Worm (Caenorhabditis elegans) whole organism, late embryonic: ENCODE data around the gene kvs-1.
"Not testable (repeated sequence)": the region's sequence is repeated elsewhere in the genome, so short reads cannot be mapped to it uniquely, and the experiment has no call there.

ENCODE experiments used
- C08G9.2 ChIP-seq: sonication (generic microtip); optimal IDR thresholded peaks from 2 replicates; lab custom pipeline; 2016; ENCODE audit warnings: mild to moderate bottlenecking, missing genetic modification characterization, moderate library complexity, missing compliant biosample characterization
- C38D4.7 ChIP-seq: fragments of 200-800 bp; sonication (Bioruptor generic); optimal IDR thresholded peaks from 2 replicates; lab custom pipeline; 2018; ENCODE audit warnings: mild to moderate bottlenecking, missing genetic modification characterization, moderate library complexity, missing compliant biosample characterization
- K02D7.2 ChIP-seq: sonication (generic microtip); optimal IDR thresholded peaks from 2 replicates; lab custom pipeline; 2017; ENCODE audit warnings: mild to moderate bottlenecking, missing genetic modification characterization, missing compliant biosample characterization
- Y22D7AL.16 ChIP-seq: sonication (generic microtip); optimal IDR thresholded peaks from 2 replicates; lab custom pipeline; 2016; ENCODE audit warnings: missing genetic modification characterization, missing compliant biosample characterization
- ahr-1 ChIP-seq: sonication (generic microtip); optimal IDR thresholded peaks from 2 replicates; lab custom pipeline; 2016; ENCODE audit warnings: missing genetic modification characterization, missing compliant biosample characterization
- ama-1 ChIP-seq: fragments of 150-350 bp; optimal IDR thresholded peaks from 2 replicates; lab custom pipeline; 2014
- ceh-14 ChIP-seq: sonication (generic microtip); optimal IDR thresholded peaks from 2 replicates; lab custom pipeline; 2016; ENCODE audit warnings: missing genotype, missing genetic modification characterization, missing compliant biosample characterization
- ceh-18 ChIP-seq: sonication (generic microtip); optimal IDR thresholded peaks from 2 replicates; lab custom pipeline; 2016; ENCODE audit warnings: missing genetic modification characterization, missing compliant biosample characterization
- ceh-22 ChIP-seq: sonication (generic microtip); optimal IDR thresholded peaks from 2 replicates; lab custom pipeline; 2017; ENCODE audit warnings: missing biosample characterization, missing genetic modification characterization
- ceh-24 ChIP-seq: sonication (generic microtip); optimal IDR thresholded peaks from 2 replicates; lab custom pipeline; 2016; ENCODE audit warnings: mild to moderate bottlenecking, missing genetic modification characterization, missing compliant biosample characterization
- ceh-30 ChIP-seq: fragments of 150-350 bp; optimal IDR thresholded peaks from 2 replicates; lab custom pipeline; 2014; ENCODE audit warnings: missing biosample characterization, missing genetic modification characterization
- ceh-34 ChIP-seq: sonication (generic microtip); optimal IDR thresholded peaks from 2 replicates; lab custom pipeline; 2016; ENCODE audit warnings: mild to moderate bottlenecking, missing genetic modification characterization, missing compliant biosample characterization
- ceh-9 ChIP-seq: sonication (generic microtip); optimal IDR thresholded peaks from 2 replicates; lab custom pipeline; 2016; ENCODE audit warnings: mild to moderate bottlenecking, missing genetic modification characterization, inconsistent platforms, missing compliant biosample characterization
- dmd-4 ChIP-seq: sonication (generic microtip); optimal IDR thresholded peaks from 2 replicates; lab custom pipeline; 2016; ENCODE audit warnings: borderline replicate concordance, missing genetic modification characterization, missing compliant biosample characterization
- dve-1 ChIP-seq: sonication (generic microtip); optimal IDR thresholded peaks from 2 replicates; lab custom pipeline; 2017; ENCODE audit warnings: antibody characterized with exemption, mild to moderate bottlenecking, missing genetic modification characterization, missing compliant biosample characterization
- elt-4 ChIP-seq: sonication (generic microtip); optimal IDR thresholded peaks from 2 replicates; lab custom pipeline; 2016; ENCODE audit warnings: missing genetic modification characterization, missing compliant biosample characterization
- eyg-1 ChIP-seq: sonication (generic microtip); optimal IDR thresholded peaks from 2 replicates; lab custom pipeline; 2016; ENCODE audit warnings: missing genotype, missing genetic modification characterization, missing compliant biosample characterization
- fax-1 ChIP-seq: sonication (generic microtip); optimal IDR thresholded peaks from 2 replicates; lab custom pipeline; 2016; ENCODE audit warnings: missing genotype, missing genetic modification characterization, missing compliant biosample characterization
- fkh-10 ChIP-seq: fragments of 150-350 bp; optimal IDR thresholded peaks from 2 replicates; lab custom pipeline; 2014; ENCODE audit warnings: missing biosample characterization, missing genetic modification reagents, missing genetic modification characterization
- gmeb-2 ChIP-seq: sonication (generic microtip); optimal IDR thresholded peaks from 2 replicates; lab custom pipeline; 2016; ENCODE audit warnings: missing genetic modification characterization, inconsistent platforms, missing compliant biosample characterization
- hlh-13 ChIP-seq: fragments of 200-800 bp; sonication (Bioruptor generic); optimal IDR thresholded peaks from 2 replicates; lab custom pipeline; 2018; ENCODE audit warnings: mild to moderate bottlenecking, missing genetic modification characterization, missing compliant biosample characterization
- hlh-6 ChIP-seq: sonication (generic microtip); optimal IDR thresholded peaks from 2 replicates; lab custom pipeline; 2016; ENCODE audit warnings: missing genotype, missing genetic modification characterization, missing compliant biosample characterization
- hlh-8 ChIP-seq: sonication (generic microtip); optimal IDR thresholded peaks from 2 replicates; lab custom pipeline; 2016; ENCODE audit warnings: missing genotype, missing genetic modification characterization, missing compliant biosample characterization
- lim-6 ChIP-seq: sonication (generic microtip); optimal IDR thresholded peaks from 2 replicates; lab custom pipeline; 2016; ENCODE audit warnings: missing genetic modification characterization, missing compliant biosample characterization
- lin-11 ChIP-seq: fragments of 200-800 bp; sonication (Bioruptor generic); optimal IDR thresholded peaks from 2 replicates; lab custom pipeline; 2018; ENCODE audit warnings: mild to moderate bottlenecking, missing genetic modification characterization, missing compliant biosample characterization
- madf-2 ChIP-seq: sonication (generic microtip); optimal IDR thresholded peaks from 2 replicates; lab custom pipeline; 2017; ENCODE audit warnings: missing genetic modification characterization, missing compliant biosample characterization
- mec-3 ChIP-seq: sonication (generic microtip); optimal IDR thresholded peaks from 2 replicates; lab custom pipeline; 2016; ENCODE audit warnings: borderline replicate concordance, missing genetic modification characterization, missing compliant biosample characterization
- nhr-11 ChIP-seq: fragments of 150-350 bp; optimal IDR thresholded peaks from 2 replicates; lab custom pipeline; 2014; ENCODE audit warnings: missing biosample characterization, missing genetic modification characterization
- nhr-232 ChIP-seq: sonication (generic microtip); optimal IDR thresholded peaks from 2 replicates; lab custom pipeline; 2016; ENCODE audit warnings: missing genetic modification characterization, missing compliant biosample characterization
- npax-4 ChIP-seq: sonication (generic microtip); optimal IDR thresholded peaks from 2 replicates; lab custom pipeline; 2016; ENCODE audit warnings: missing genetic modification characterization, missing compliant biosample characterization
- odd-2 ChIP-seq: sonication (generic microtip); optimal IDR thresholded peaks from 2 replicates; lab custom pipeline; 2017; ENCODE audit warnings: antibody characterized with exemption, mild to moderate bottlenecking, missing genetic modification characterization, missing compliant biosample characterization
- pag-3 ChIP-seq: sonication (generic microtip); optimal IDR thresholded peaks from 2 replicates; lab custom pipeline; 2016; ENCODE audit warnings: missing compliant biosample characterization, missing genetic modification characterization, borderline replicate concordance
- pat-9 ChIP-seq: fragments of 200-800 bp; sonication (Bioruptor generic); optimal IDR thresholded peaks from 2 replicates; lab custom pipeline; 2018; ENCODE audit warnings: mild to moderate bottlenecking, missing genetic modification characterization, moderate library complexity, missing compliant biosample characterization
- pha-4 ChIP-seq: fragments of 150-350 bp; optimal IDR thresholded peaks from 2 replicates; lab custom pipeline; 2018; ENCODE audit warnings: missing biosample characterization, missing genetic modification reagents, missing genetic modification characterization
- rnt-1 ChIP-seq: sonication (generic microtip); optimal IDR thresholded peaks from 2 replicates; lab custom pipeline; 2016; ENCODE audit warnings: missing genetic modification characterization, missing compliant biosample characterization
- sdc-2 ChIP-seq: sonication (generic microtip); optimal IDR thresholded peaks from 2 replicates; lab custom pipeline; 2016; ENCODE audit warnings: missing genotype, missing genetic modification characterization, missing compliant biosample characterization
- sox-4 ChIP-seq: sonication (generic microtip); optimal IDR thresholded peaks from 2 replicates; lab custom pipeline; 2017; ENCODE audit warnings: mild to moderate bottlenecking, missing genetic modification characterization, inconsistent platforms, missing compliant biosample characterization
- tbx-2 ChIP-seq: sonication (generic microtip); optimal IDR thresholded peaks from 2 replicates; lab custom pipeline; 2016; ENCODE audit warnings: missing genetic modification characterization, missing compliant biosample characterization
- unc-86 ChIP-seq: sonication (generic microtip); optimal IDR thresholded peaks from 2 replicates; lab custom pipeline; 2016; ENCODE audit warnings: missing genetic modification characterization, missing compliant biosample characterization
- ztf-16 ChIP-seq: sonication (generic microtip); optimal IDR thresholded peaks from 2 replicates; lab custom pipeline; 2017; ENCODE audit warnings: missing genetic modification characterization, missing compliant biosample characterization

kvs-1 gene

DNA sequence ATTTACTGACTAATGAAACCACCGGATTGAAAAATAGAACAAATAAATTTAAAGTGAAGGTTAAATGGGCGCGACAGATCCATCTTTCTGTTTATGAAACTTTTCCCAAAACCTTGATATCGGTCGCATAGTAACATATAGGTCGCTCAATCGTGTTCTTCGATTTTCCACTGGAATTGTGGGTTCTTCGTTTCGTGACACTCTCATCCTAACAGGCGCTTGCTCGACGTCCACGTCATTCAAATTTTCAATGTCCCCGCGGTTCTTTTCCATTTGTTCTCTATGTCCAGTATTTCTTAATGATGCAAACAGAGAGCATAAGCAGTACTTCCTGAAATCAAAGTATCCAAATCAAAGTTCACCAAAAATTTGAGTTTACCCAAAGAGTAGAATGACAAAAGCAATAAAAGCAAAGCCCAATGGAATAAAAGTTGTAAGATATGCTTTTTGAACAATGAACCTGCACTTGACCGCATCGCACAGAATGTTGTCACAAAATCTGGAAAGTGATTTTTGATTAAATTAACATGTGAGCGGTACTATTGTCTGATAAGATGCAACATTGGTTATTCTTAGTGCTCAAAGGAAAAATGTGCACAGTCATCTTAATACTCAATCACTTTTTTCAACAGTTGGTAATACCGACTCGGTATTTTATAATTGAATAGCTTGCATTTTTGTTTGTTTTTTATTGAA lies 39.4 kb downstream of the kvs-1 start, which contains the start of gene F27D9.13:
Gene F27D9.13 (minus strand): TSS at position 51 of the 696 bp plus-strand sequence.
- no peak for TF ChIP-seq rnt-1 (tag; lab: Kevin White, UChicago)
- TF ChIP-seq ztf-16 = no peak
- no peak for TF ChIP-seq ama-1 (lab: Kevin White, UChicago)
- TF ChIP-seq dmd-4 (tag; lab: Kevin White, UChicago) = no peak
- no peak for TF ChIP-seq ceh-30 (tag; lab: Kevin White, UChicago)
- no peak for TF ChIP-seq npax-4 (tag; lab: Kevin White, UChicago)
- no peak for TF ChIP-seq K02D7.2 (tag; lab: Kevin White, UChicago)
- no peak for TF ChIP-seq hlh-13
- no peak for TF ChIP-seq C38D4.7 (GFP tag; lab: Kevin White, UChicago)

DNA sequence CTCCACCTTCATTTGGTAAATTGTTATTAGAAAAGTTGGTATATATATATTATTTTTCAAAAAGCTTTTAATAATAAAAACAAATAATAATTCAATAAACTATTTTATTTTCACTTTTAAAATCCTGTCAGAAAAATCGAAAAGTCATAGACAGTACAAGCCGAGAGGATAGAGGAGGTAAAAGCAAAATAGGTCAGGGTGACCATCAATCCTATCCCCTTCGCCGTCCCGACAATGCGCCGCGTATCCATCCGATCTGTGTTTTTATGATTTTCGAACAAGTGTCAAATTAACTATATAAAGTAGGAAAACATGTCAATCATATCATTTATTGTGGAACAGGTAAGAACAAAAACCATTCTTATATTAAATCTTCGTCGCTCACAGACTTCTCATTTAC lies 41.5 kb downstream of the kvs-1 start:
- no peak for TF ChIP-seq npax-4 (tag; lab: Kevin White, UChicago)
- TF ChIP-seq tbx-2 (tag; lab: Kevin White, UChicago) = no peak
- no peak for TF ChIP-seq K02D7.2 (tag; lab: Kevin White, UChicago)
- no peak for TF ChIP-seq pat-9
- TF ChIP-seq ceh-9 (tag; lab: Kevin White, UChicago) = no peak

DNA sequence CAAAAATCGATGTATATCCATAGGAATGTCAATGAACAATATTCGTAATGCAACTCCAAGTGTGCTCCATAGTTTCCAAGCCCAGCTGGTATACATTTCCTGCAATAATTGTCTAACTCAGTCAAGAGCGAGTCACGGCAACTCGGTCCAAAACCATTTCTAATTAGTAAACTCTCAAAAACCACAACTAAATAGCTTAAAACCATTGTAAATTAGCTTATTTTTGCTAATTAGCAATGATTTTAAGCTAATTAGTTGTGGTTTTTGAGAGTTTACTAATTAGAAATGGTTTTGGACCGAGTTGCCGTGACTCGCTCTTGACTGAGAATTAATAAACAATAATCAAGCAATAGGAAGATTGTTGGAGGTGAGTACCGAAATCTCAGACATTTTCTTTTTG lies 42.1 kb downstream of the kvs-1 start, which contains the start of gene dhs-29:
Gene dhs-29 (minus strand): TSS at position 101 of the 400 bp plus-strand sequence.
- not testable (repeated sequence) for TF ChIP-seq ceh-9 (tag; lab: Kevin White, UChicago); ceh-30 (tag; lab: Kevin White, UChicago); dve-1

DNA sequence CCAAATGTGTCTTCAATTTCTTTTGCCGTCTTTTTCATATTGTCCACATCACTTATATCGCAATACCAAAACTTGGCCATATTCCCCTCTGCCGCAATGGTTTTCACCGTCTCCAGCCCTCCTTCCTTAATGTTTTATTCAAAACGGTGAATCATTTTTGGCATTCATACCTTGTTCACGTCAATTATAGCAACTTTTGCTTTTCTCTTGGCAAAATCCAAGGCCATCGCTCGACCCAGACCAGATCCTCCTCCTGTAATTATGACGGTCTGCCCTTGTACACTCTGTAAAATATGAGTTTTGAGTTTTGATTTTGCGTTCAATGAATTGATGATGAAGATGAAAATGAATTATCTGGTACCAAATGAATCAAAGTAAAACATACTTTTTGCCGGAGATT lies 42.5 kb downstream of the kvs-1 start:
- TF ChIP-seq Y22D7AL.16 (tag; lab: Kevin White, UChicago) = no peak
- no peak for TF ChIP-seq eyg-1 (tag; lab: Kevin White, UChicago)
- TF ChIP-seq unc-86 (tag; lab: Kevin White, UChicago) = no peak
- TF ChIP-seq rnt-1 (tag; lab: Kevin White, UChicago) = no peak
- TF ChIP-seq ceh-14 = no peak
- no peak for TF ChIP-seq madf-2 (tag; lab: Kevin White, UChicago)
- no peak for TF ChIP-seq ceh-34
- no peak for TF ChIP-seq hlh-6 (tag; lab: Kevin White, UChicago)
- no peak for TF ChIP-seq elt-4 (tag; lab: Kevin White, UChicago)
- no peak for TF ChIP-seq fax-1 (tag; lab: Kevin White, UChicago)
- TF ChIP-seq sdc-2 (tag; lab: Kevin White, UChicago) = no peak
- no peak for TF ChIP-seq lin-11
- TF ChIP-seq ceh-24 (tag; lab: Kevin White, UChicago) = no peak
- no peak for TF ChIP-seq pag-3 (tag; lab: Kevin White, UChicago)
- TF ChIP-seq ceh-18 (tag; lab: Kevin White, UChicago) = no peak
- TF ChIP-seq ztf-16 = no peak
- TF ChIP-seq fkh-10 (GFP tag; lab: Kevin White, UChicago) = no peak
- no peak for TF ChIP-seq C38D4.7 (GFP tag; lab: Kevin White, UChicago)
- TF ChIP-seq odd-2 = no peak

DNA sequence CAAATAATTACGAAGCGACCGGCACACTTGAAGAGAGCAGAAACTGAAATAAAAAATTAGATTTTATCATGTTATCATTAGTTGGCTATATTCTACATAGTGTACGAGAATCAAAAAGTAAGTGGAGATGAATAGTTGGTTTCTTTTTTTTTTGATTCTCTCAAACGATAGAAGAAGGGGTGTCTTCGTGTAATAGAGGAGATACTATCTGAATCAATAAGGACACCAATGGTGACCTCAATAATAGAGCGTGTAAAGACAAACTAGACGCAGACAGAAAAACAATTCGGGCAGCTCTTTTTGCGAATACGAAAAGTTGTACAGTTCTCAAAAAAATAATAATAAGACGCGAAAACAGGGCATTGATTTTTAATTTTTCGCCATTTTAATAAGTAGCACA lies 44.4 kb downstream of the kvs-1 start:
- TF ChIP-seq unc-86 (tag; lab: Kevin White, UChicago) = no peak
- TF ChIP-seq C08G9.2 (tag; lab: Kevin White, UChicago) = no peak
- TF ChIP-seq ceh-22 (tag; lab: Kevin White, UChicago) = no peak
- no peak for TF ChIP-seq dve-1
- no peak for TF ChIP-seq madf-2 (tag; lab: Kevin White, UChicago)
- TF ChIP-seq nhr-11 (tag; lab: Kevin White, UChicago) = no peak
- no peak for TF ChIP-seq sdc-2 (tag; lab: Kevin White, UChicago)
- no peak for TF ChIP-seq ceh-34
- TF ChIP-seq gmeb-2 (tag; lab: Kevin White, UChicago) = no peak
- no peak for TF ChIP-seq mec-3 (tag; lab: Kevin White, UChicago)
- no peak for TF ChIP-seq nhr-232 (tag; lab: Kevin White, UChicago)
- TF ChIP-seq fkh-10 (GFP tag; lab: Kevin White, UChicago) = no peak
- no peak for TF ChIP-seq ahr-1 (tag; lab: Kevin White, UChicago)
- no peak for TF ChIP-seq sox-4
- no peak for TF ChIP-seq C38D4.7 (GFP tag; lab: Kevin White, UChicago)
- no peak for TF ChIP-seq rnt-1 (tag; lab: Kevin White, UChicago)
- no peak for TF ChIP-seq lim-6 (tag; lab: Kevin White, UChicago)
- no peak for TF ChIP-seq hlh-8 (tag; lab: Kevin White, UChicago)
- TF ChIP-seq pha-4 = no peak
